Worm (Caenorhabditis elegans) whole organism, young adult: Measurements from ENCODE around the gene Y53G8AM.8.
A peak's percentile ranks its signal among the peaks of the same experiment; 100 is the strongest.

Experiments
- atf-7 ChIP-seq: sonication (generic microtip); optimal IDR thresholded peaks from 2 replicates; lab custom pipeline; 2017; ENCODE audit warnings: mild to moderate bottlenecking, missing genetic modification characterization, missing compliant biosample characterization
- hmg-20 ChIP-seq: fragments of 200-800 bp; sonication (Bioruptor generic); IDR thresholded peaks from 2 replicates; pipeline ENCODE4 v1.3.6; 2022; ENCODE audit warnings: missing genetic modification reagents, missing genetic modification characterization, missing compliant biosample characterization
- snpc-4 ChIP-seq, 5 experiments: fragments of 150-350 bp in 1 of 5; sonication (generic microtip) in 4 of 5; optimal IDR thresholded peaks; 2 replicates each; lab custom pipeline; 2014 to 2018; ENCODE audit warnings: missing genetic modification characterization in 5 of 5, missing biosample characterization in 3 of 5, antibody characterized with exemption in 2 of 5, mild to moderate bottlenecking in 2 of 5, missing compliant biosample characterization in 2 of 5, missing genotype in 2 of 5, moderate library complexity in 2 of 5, missing genetic modification reagents in 1 of 5

DNA sequence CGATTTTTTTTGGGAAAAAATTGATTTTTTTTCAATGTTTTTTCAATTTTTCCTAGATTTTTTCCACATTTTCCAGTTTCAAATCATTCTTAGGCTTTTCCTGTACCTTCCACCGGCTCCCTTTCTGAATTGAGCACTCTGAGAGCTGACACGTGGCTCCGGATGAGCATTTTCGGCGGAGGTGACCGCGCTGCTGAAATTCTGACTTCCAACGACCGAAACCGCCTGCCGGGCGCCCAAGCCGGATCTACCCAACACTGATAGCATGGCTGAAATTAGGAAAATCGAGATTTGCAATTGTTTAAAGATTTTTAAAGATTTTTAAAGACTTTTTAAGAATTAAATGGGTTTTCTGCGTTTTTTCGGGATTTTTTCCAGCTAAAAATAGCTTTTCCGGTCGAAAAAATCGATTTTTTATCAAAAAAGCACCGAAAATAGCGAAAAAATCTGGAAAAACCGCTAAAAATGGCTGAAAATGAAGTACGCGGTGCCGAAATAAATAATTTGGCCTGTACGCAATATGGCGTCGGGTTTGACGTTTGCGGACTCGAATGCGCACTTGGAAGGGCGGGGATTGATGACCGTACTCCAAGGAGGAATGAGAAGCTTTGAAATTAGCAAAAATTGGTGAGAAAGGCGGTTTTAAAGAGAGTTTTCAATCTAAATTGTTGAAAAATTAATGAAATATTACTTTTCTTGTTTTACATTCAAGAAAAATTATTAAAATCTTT is 30.0 kb downstream of the Y53G8AM.8 start, which contains the start of gene nduf-9:
- no peak for TF ChIP-seq atf-7
- no peak for TF ChIP-seq snpc-4 (GFP tag; optimal IDR thresholded peaks at IDR 0.05; lab: Kevin White, UChicago)
- peak in 1 of 4 experiments; percentile 27 for TF ChIP-seq snpc-4 (tag; optimal IDR thresholded peaks at IDR 0.05; lab: Kevin White, UChicago)
- no peak for TF ChIP-seq hmg-20 (GFP tag; lab: Robert Waterston, UW)
